Fruit fly (Drosophila melanogaster) whole organism, embryonic: ENCODE data around the gene CG7320.

Source experiments
- Asciz ChIP-seq: fragments of 200-800 bp; sonication (Bioruptor generic); optimal IDR thresholded peaks from 2 replicates; lab custom pipeline; 2017; ENCODE audit warnings: missing biosample characterization, mild to moderate bottlenecking, missing genetic modification characterization, missing genetic modification reagents
- Bdp1 ChIP-seq: fragments of 200-800 bp; sonication (Bioruptor generic); optimal IDR thresholded peaks from 3 replicates; lab custom pipeline; 2016; ENCODE audit warnings: missing biosample characterization, missing genetic modification characterization
- CG1024 ChIP-seq: fragments of 200-800 bp; sonication (Bioruptor generic); IDR thresholded peaks from 2 replicates; pipeline ENCODE4 v1.3.6; 2022; ENCODE audit warnings: missing biosample characterization, missing genetic modification characterization
- CG11247 ChIP-seq: fragments of 200-800 bp; sonication (Bioruptor generic); IDR thresholded peaks from 2 replicates; pipeline ENCODE4 v1.3.6; 2022; ENCODE audit warnings: missing biosample characterization, missing genetic modification characterization
- CG11398 ChIP-seq: fragments of 200-800 bp; sonication (Bioruptor generic); optimal IDR thresholded peaks from 2 replicates; lab custom pipeline; 2016; ENCODE audit warnings: missing biosample characterization, missing genetic modification characterization
- CG11695 ChIP-seq: fragments of 200-800 bp; sonication (Bioruptor generic); IDR thresholded peaks from 3 replicates; pipeline ENCODE4 v1.3.6; 2022; ENCODE audit warnings: missing biosample characterization, missing genetic modification characterization
- CG12155 ChIP-seq: fragments of 200-800 bp; sonication (Bioruptor generic); optimal IDR thresholded peaks from 3 replicates; lab custom pipeline; 2016; ENCODE audit warnings: missing biosample characterization, missing genetic modification characterization
- CG12236 ChIP-seq: fragments of 200-800 bp; sonication (Bioruptor generic); optimal IDR thresholded peaks from 2 replicates; lab custom pipeline; 2016; ENCODE audit warnings: missing biosample characterization, missing genetic modification characterization
- CG13123 ChIP-seq: fragments of 200-800 bp; sonication (Bioruptor generic); optimal IDR thresholded peaks from 2 replicates; lab custom pipeline; 2016; ENCODE audit warnings: missing biosample characterization, missing genetic modification characterization
- CG18599 ChIP-seq: fragments of 200-800 bp; sonication (Bioruptor generic); optimal IDR thresholded peaks from 3 replicates; lab custom pipeline; 2017; ENCODE audit warnings: missing biosample characterization, missing genetic modification characterization, mild to moderate bottlenecking, moderate library complexity, missing genetic modification reagents
- CG2889 ChIP-seq: fragments of 200-800 bp; sonication (Bioruptor generic); IDR thresholded peaks from 3 replicates; pipeline ENCODE4 v1.3.6; 2022; ENCODE audit warnings: missing biosample characterization, missing genetic modification characterization
- CG30403 ChIP-seq: fragments of 200-800 bp; sonication (Bioruptor generic); optimal IDR thresholded peaks from 3 replicates; lab custom pipeline; 2016; ENCODE audit warnings: missing biosample characterization, missing genetic modification characterization
- CG8089 ChIP-seq: fragments of 200-800 bp; sonication (Bioruptor generic); optimal IDR thresholded peaks from 3 replicates; lab custom pipeline; 2016; ENCODE audit warnings: missing biosample characterization, missing genetic modification characterization
- CG8281 ChIP-seq: fragments of 200-800 bp; sonication (Bioruptor generic); optimal IDR thresholded peaks from 2 replicates; lab custom pipeline; 2018; ENCODE audit warnings: missing biosample characterization, mild to moderate bottlenecking, missing genetic modification characterization, moderate library complexity
- CG9215 ChIP-seq: fragments of 200-800 bp; sonication (Bioruptor generic); IDR thresholded peaks from 2 replicates; pipeline ENCODE4 v1.3.6; 2022; ENCODE audit warnings: missing biosample characterization, missing genetic modification characterization
- D19A ChIP-seq: fragments of 200-800 bp; optimal IDR thresholded peaks from 3 replicates; lab custom pipeline; 2019; ENCODE audit warnings: missing biosample characterization, mild to moderate bottlenecking, missing genetic modification characterization, moderate library complexity
- Doc2 ChIP-seq: fragments of 200-800 bp; sonication (Bioruptor generic); IDR thresholded peaks from 2 replicates; pipeline ENCODE4 v1.3.6; 2022; ENCODE audit warnings: missing biosample characterization, missing genetic modification characterization
- Doc3 ChIP-seq: fragments of 200-800 bp; sonication (Bioruptor generic); IDR thresholded peaks from 3 replicates; pipeline ENCODE4 v1.3.6; 2022; ENCODE audit warnings: missing biosample characterization, missing genetic modification characterization; ENCODE audit not compliant: partially characterized antibody
- Ets97D ChIP-seq: fragments of 200-800 bp; sonication (Bioruptor generic); optimal IDR thresholded peaks from 3 replicates; lab custom pipeline; 2016; ENCODE audit warnings: missing biosample characterization, missing genetic modification characterization
- H2.0 ChIP-seq: fragments of 200-800 bp; sonication (Bioruptor generic); IDR thresholded peaks from 2 replicates; pipeline ENCODE4 v1.3.6; 2022; ENCODE audit warnings: missing biosample characterization, missing genetic modification characterization
- HLH4C ChIP-seq: fragments of 200-800 bp; sonication (Bioruptor generic); IDR thresholded peaks from 3 replicates; pipeline ENCODE4 v1.3.6; 2022; ENCODE audit warnings: missing biosample characterization, missing genetic modification characterization; ENCODE audit not compliant: partially characterized antibody
- HLHmδ ChIP-seq: fragments of 200-800 bp; sonication (Bioruptor generic); optimal IDR thresholded peaks from 2 replicates; lab custom pipeline; 2018; ENCODE audit warnings: missing biosample characterization, mild to moderate bottlenecking, missing genetic modification characterization, moderate library complexity
- Hey ChIP-seq: fragments of 200-800 bp; sonication (Bioruptor generic); optimal IDR thresholded peaks from 3 replicates; lab custom pipeline; 2018; ENCODE audit warnings: missing biosample characterization, mild to moderate bottlenecking, missing genetic modification characterization
- HmgZ ChIP-seq: fragments of 200-800 bp; sonication (Bioruptor generic); optimal IDR thresholded peaks from 2 replicates; lab custom pipeline; 2018; ENCODE audit warnings: missing biosample characterization, mild to moderate bottlenecking, missing genetic modification characterization
- Hr3 ChIP-seq: fragments of 200-800 bp; sonication (Bioruptor generic); optimal IDR thresholded peaks from 3 replicates; lab custom pipeline; 2016; ENCODE audit warnings: missing biosample characterization, missing genetic modification characterization
- Kr ChIP-seq: fragments of 200-800 bp; sonication (Bioruptor generic); optimal IDR thresholded peaks from 2 replicates; lab custom pipeline; 2017; ENCODE audit warnings: missing biosample characterization, mild to moderate bottlenecking, missing genetic modification characterization
- Myb ChIP-seq: fragments of 200-800 bp; sonication (Bioruptor generic); optimal IDR thresholded peaks from 2 replicates; lab custom pipeline; 2016; ENCODE audit warnings: missing biosample characterization, missing genetic modification characterization
- NC2β ChIP-seq: fragments of 200-800 bp; sonication (Bioruptor generic); optimal IDR thresholded peaks from 2 replicates; lab custom pipeline; 2016; ENCODE audit warnings: missing biosample characterization, missing genetic modification characterization
- Spps ChIP-seq: fragments of 200-800 bp; sonication (Bioruptor generic); optimal IDR thresholded peaks from 2 replicates; lab custom pipeline; 2018; ENCODE audit warnings: missing biosample characterization, mild to moderate bottlenecking, missing genetic modification characterization
- bsh ChIP-seq, 2 experiments: fragments of 200-800 bp; sonication (Bioruptor generic); optimal IDR thresholded peaks; 2 replicates each; lab custom pipeline; 2017 to 2018; ENCODE audit warnings: mild to moderate bottlenecking in 2 of 2, missing biosample characterization in 2 of 2, missing genetic modification characterization in 2 of 2, moderate library complexity in 1 of 2
- chinmo ChIP-seq: fragments of 200-800 bp; sonication (Bioruptor generic); IDR thresholded peaks from 4 replicates; pipeline ENCODE4 v1.3.6; 2022; ENCODE audit warnings: missing biosample characterization, missing genetic modification characterization; ENCODE audit not compliant: partially characterized antibody
- danr ChIP-seq: fragments of 200-800 bp; sonication (Bioruptor generic); IDR thresholded peaks from 2 replicates; pipeline ENCODE4 v1.3.6; 2022; ENCODE audit warnings: missing biosample characterization, missing genetic modification characterization
- dimm ChIP-seq: fragments of 200-800 bp; sonication (Bioruptor generic); IDR thresholded peaks from 2 replicates; pipeline ENCODE4 v1.3.6; 2022; ENCODE audit warnings: missing biosample characterization, missing genetic modification characterization
- dmrt99B ChIP-seq: fragments of 200-800 bp; sonication (Bioruptor generic); optimal IDR thresholded peaks from 2 replicates; lab custom pipeline; 2018; ENCODE audit warnings: missing biosample characterization, mild to moderate bottlenecking, missing genetic modification characterization, moderate library complexity
- grau ChIP-seq: fragments of 200-800 bp; optimal IDR thresholded peaks from 3 replicates; lab custom pipeline; 2019; ENCODE audit warnings: missing biosample characterization, mild to moderate bottlenecking, missing genetic modification characterization, moderate library complexity
- lbe ChIP-seq: fragments of 200-800 bp; sonication (Bioruptor generic); optimal IDR thresholded peaks from 2 replicates; lab custom pipeline; 2016; ENCODE audit warnings: missing biosample characterization, mild to moderate bottlenecking, missing genetic modification characterization
- mam ChIP-seq: fragments of 200-800 bp; sonication (Bioruptor generic); optimal IDR thresholded peaks from 3 replicates; lab custom pipeline; 2016; ENCODE audit warnings: missing biosample characterization, missing genetic modification characterization
- pfk ChIP-seq: fragments of 200-800 bp; sonication (Bioruptor generic); optimal IDR thresholded peaks from 2 replicates; lab custom pipeline; 2018; ENCODE audit warnings: missing biosample characterization, mild to moderate bottlenecking, missing genetic modification characterization, moderate library complexity
- prd ChIP-seq, 3 experiments: fragments of >200 bp in 2 of 3; fragments of 200-800 bp in 1 of 3; sonication (Bioruptor generic) in 1 of 3; optimal IDR thresholded peaks in 2 of 3; IDR thresholded peaks in 1 of 3; 2 replicates in 2 of 3; 3 replicates in 1 of 3; pipeline versions ENCODE4 v1.3.6 to Lab custom; 2017 to 2022; ENCODE audit warnings: missing biosample characterization in 1 of 3, missing genetic modification characterization in 1 of 3
- rib ChIP-seq: fragments of 200-800 bp; sonication (Bioruptor generic); IDR thresholded peaks from 2 replicates; pipeline ENCODE4 v1.3.6; 2022; ENCODE audit warnings: missing biosample characterization, missing genetic modification characterization
- row ChIP-seq: fragments of 200-800 bp; sonication (Bioruptor generic); IDR thresholded peaks from 3 replicates; pipeline ENCODE4 v1.3.6; 2022; ENCODE audit warnings: missing biosample characterization, missing genetic modification characterization
- shn ChIP-seq: fragments of 200-800 bp; sonication (Bioruptor generic); optimal IDR thresholded peaks from 3 replicates; lab custom pipeline; 2016; ENCODE audit warnings: missing biosample characterization, missing genetic modification characterization
- ssp ChIP-seq: fragments of 200-800 bp; sonication (Bioruptor generic); IDR thresholded peaks from 2 replicates; pipeline ENCODE4 v1.3.6; 2022; ENCODE audit warnings: missing biosample characterization, missing genetic modification characterization
- stc ChIP-seq: fragments of 200-800 bp; sonication (Bioruptor generic); IDR thresholded peaks from 2 replicates; pipeline ENCODE4 v1.3.6; 2022; ENCODE audit warnings: missing biosample characterization, missing genetic modification characterization
- tap ChIP-seq: fragments of 200-800 bp; optimal IDR thresholded peaks from 3 replicates; lab custom pipeline; 2019; ENCODE audit warnings: missing biosample characterization, mild to moderate bottlenecking, missing genetic modification characterization, moderate library complexity
- tll ChIP-seq, 2 experiments: fragments of 200-800 bp in 1 of 2; fragments of >200 bp in 1 of 2; sonication (Bioruptor generic) in 1 of 2; optimal IDR thresholded peaks; 2 replicates each; lab custom pipeline; 2017 to 2019; ENCODE audit warnings: missing biosample characterization in 2 of 2, missing genetic modification characterization in 2 of 2, mild to moderate bottlenecking in 1 of 2, moderate library complexity in 1 of 2
- tup ChIP-seq: fragments of 200-800 bp; sonication (Bioruptor generic); optimal IDR thresholded peaks from 2 replicates; lab custom pipeline; 2016; ENCODE audit warnings: missing biosample characterization, mild to moderate bottlenecking, missing genetic modification characterization, moderate library complexity
- tx ChIP-seq: fragments of 200-800 bp; sonication (Bioruptor generic); optimal IDR thresholded peaks from 2 replicates; lab custom pipeline; 2016; ENCODE audit warnings: missing biosample characterization, missing genetic modification characterization

Gene CG7320

dm6 chr3L:18185542-18186312 is 15.6 kb upstream of the CG7320 start, which contains the start of gene hid (continued):
- TF ChIP-seq HLH4C (GFP tag; lab: Robert Waterston, UW), result peak; percentile 35; the same call in 1 of the 3 replicates
- TF ChIP-seq HLHmδ (GFP tag; lab: Kevin White, UChicago), result peak; percentile 70
- TF ChIP-seq pfk (GFP tag; lab: Kevin White, UChicago), result no peak
- peak; percentile 54 for TF ChIP-seq Spps (tag; lab: Kevin White, UChicago)
- TF ChIP-seq CG11247 (GFP tag; lab: Robert Waterston, UW), result peak; percentile 60
- peak; percentile 57 for TF ChIP-seq Myb (GFP tag; lab: Kevin White, UChicago)
- TF ChIP-seq H2.0, result peak; percentile 71
- peak; percentile 82 to 98 for TF ChIP-seq tll (GFP tag; optimal IDR thresholded peaks at IDR 0.05; lab: Kevin White, UChicago)
- TF ChIP-seq grau (tag; lab: Kevin White, UChicago), result peak; percentile 85
- no peak for TF ChIP-seq Doc3 (GFP tag; lab: Robert Waterston, UW)
- TF ChIP-seq tx (GFP tag; lab: Kevin White, UChicago), result peak; percentile 83
- peak; percentile 74 for TF ChIP-seq HmgZ
- peak; percentile 89 for TF ChIP-seq shn (GFP tag; lab: Kevin White, UChicago)
- peak; percentile 76 for TF ChIP-seq Asciz
- no peak for TF ChIP-seq prd (optimal IDR thresholded peaks at IDR 0.05; lab: Kevin White, UChicago)
- peak; percentile 95 for TF ChIP-seq prd (GFP tag; IDR thresholded peaks at IDR 0.05; lab: Robert Waterston, UW)
- peak; percentile 55 for TF ChIP-seq CG8281 (tag; lab: Kevin White, UChicago)
- TF ChIP-seq CG18599 (GFP tag; lab: Kevin White, UChicago), result peak; percentile 80
- TF ChIP-seq Hey, result peak; percentile 31
- peak; percentile 80 for TF ChIP-seq CG8089 (GFP tag; lab: Kevin White, UChicago)
- TF ChIP-seq ssp (GFP tag; lab: Robert Waterston, UW), result peak; percentile 79
- peak; percentile 90 for TF ChIP-seq CG30403 (GFP tag; lab: Kevin White, UChicago)
- TF ChIP-seq dimm (GFP tag; lab: Robert Waterston, UW), result no peak; the same call in 1 of the 2 replicates
- TF ChIP-seq Ets97D (GFP tag; lab: Kevin White, UChicago), result peak; percentile 69
- TF ChIP-seq dmrt99B (tag; lab: Kevin White, UChicago), result peak; percentile 90
- TF ChIP-seq stc (GFP tag; lab: Robert Waterston, UW), result peak; percentile 70
- TF ChIP-seq bsh (GFP tag; optimal IDR thresholded peaks at IDR 0.05; lab: Kevin White, UChicago), result peak; percentile 83 to 84
- peak; percentile 69 for TF ChIP-seq CG12236 (GFP tag; lab: Kevin White, UChicago)
- TF ChIP-seq rib, result no peak
- TF ChIP-seq Doc2 (GFP tag; lab: Robert Waterston, UW), result 0 out of 2 replicates have a peak, but pooled peaks have one; percentile 40
- TF ChIP-seq NC2β (GFP tag; lab: Kevin White, UChicago), result peak; percentile 78
- peak; percentile 86 for TF ChIP-seq D19A (tag; lab: Kevin White, UChicago)
- peak; percentile 53 for TF ChIP-seq tup (GFP tag; lab: Kevin White, UChicago)
- no peak for TF ChIP-seq Kr
- TF ChIP-seq CG13123 (GFP tag; lab: Kevin White, UChicago), result peak; percentile 67
- TF ChIP-seq danr, result peak; percentile 80
- peak; percentile 69 for TF ChIP-seq tap (tag; lab: Kevin White, UChicago)
- peak; percentile 73 for TF ChIP-seq CG12155 (GFP tag; lab: Kevin White, UChicago)
- peak; percentile 34; the same call in 1 of the 2 replicates for TF ChIP-seq CG1024 (GFP tag; lab: Robert Waterston, UW)
- TF ChIP-seq lbe, result peak; percentile 88
- peak; percentile 99 for TF ChIP-seq row (GFP tag; lab: Robert Waterston, UW)
- TF ChIP-seq chinmo (GFP tag; lab: Robert Waterston, UW), result peak; percentile 79; the same call in 3 of the 4 replicates
- peak; percentile 82 for TF ChIP-seq CG11695 (GFP tag; lab: Robert Waterston, UW)
- TF ChIP-seq CG11398 (GFP tag; lab: Kevin White, UChicago), result peak; percentile 71
- peak; percentile 63 for TF ChIP-seq CG9215 (GFP tag; lab: Robert Waterston, UW)
- TF ChIP-seq Bdp1 (GFP tag; lab: Kevin White, UChicago), result peak; percentile 74
- peak; percentile 73 for TF ChIP-seq CG2889 (GFP tag; lab: Robert Waterston, UW)
- TF ChIP-seq mam (GFP tag; lab: Kevin White, UChicago), result peak; percentile 81
- peak; percentile 88 for TF ChIP-seq Hr3
